3 fruit fly cellular contexts compared by ENCODE assay signal in the genomic region with DNA sequence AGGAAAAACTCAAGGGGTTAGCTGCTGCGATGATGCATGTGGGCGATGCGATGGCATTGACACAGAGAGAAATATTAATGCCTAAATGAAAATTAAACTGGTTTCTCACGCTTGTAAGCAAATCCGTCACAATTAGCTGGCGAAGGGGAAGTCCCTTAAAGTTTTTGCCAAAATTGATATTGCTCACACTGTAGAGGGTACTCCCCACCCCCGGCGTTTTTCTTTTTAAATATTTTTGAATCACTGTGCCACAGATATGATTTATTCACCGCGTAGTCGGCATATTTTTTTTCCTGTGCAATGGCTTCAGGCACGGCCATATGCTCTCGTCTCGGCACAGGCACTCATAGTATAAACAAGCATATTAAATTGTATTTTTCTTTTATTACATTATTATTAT.
TF ChIP-seq lines count a peak whose summit lies in the region.

No protein-coding gene starts in this region.

- TF ChIP-seq CTCF in whole organism, embryonic (GFP tag; optimal IDR thresholded peaks at IDR 0.05; lab: Kevin White, UChicago) = no peak

TF ChIP-seq in whole organism, embryonic, 481 proteins besides CTCF, POLR2A, EP300 and RAD21 (continues in another document):
- TF ChIP-seq slbo (GFP tag; IDR thresholded peaks at IDR 0.05; lab: Robert Waterston, UW) = no peak
- no peak for TF ChIP-seq CG14050 (GFP tag; IDR thresholded peaks at IDR 0.05; lab: Robert Waterston, UW)
- no peak for TF ChIP-seq hkb (optimal IDR thresholded peaks at IDR 0.05; lab: Kevin White, UChicago)
- TF ChIP-seq hkb (GFP tag; IDR thresholded peaks at IDR 0.05; lab: Robert Waterston, UW) = peak; percentile 39; the same call in 1 of the 2 replicates
- 0 out of 3 replicates have a peak, but pooled peaks have one; percentile 25 for TF ChIP-seq Mrtf (GFP tag; IDR thresholded peaks at IDR 0.05; lab: Robert Waterston, UW)
- no peak for TF ChIP-seq maf-S (GFP tag; optimal IDR thresholded peaks at IDR 0.05; lab: Kevin White, UChicago)
- TF ChIP-seq CG14667 (GFP tag; IDR thresholded peaks at IDR 0.05; lab: Robert Waterston, UW) = no peak; the same call in 1 of the 2 replicates
- no peak for TF ChIP-seq bsh (GFP tag; optimal IDR thresholded peaks at IDR 0.05; lab: Kevin White, UChicago)
- peak; percentile 18 for TF ChIP-seq CG2712 (tag; optimal IDR thresholded peaks at IDR 0.05; lab: Kevin White, UChicago)
- peak; percentile 32; the same call in 1 of the 3 replicates for TF ChIP-seq row (GFP tag; IDR thresholded peaks at IDR 0.05; lab: Robert Waterston, UW)
- TF ChIP-seq CG17359 (tag; optimal IDR thresholded peaks at IDR 0.05; lab: Kevin White, UChicago) = peak; percentile 49
- no peak for TF ChIP-seq nerfin-2 (GFP tag; IDR thresholded peaks at IDR 0.05; lab: Robert Waterston, UW; ENCODE audit: partially characterized antibody)
- TF ChIP-seq CG3726 (GFP tag; IDR thresholded peaks at IDR 0.05; lab: Robert Waterston, UW) = no peak
- no peak for TF ChIP-seq CG11560 (tag; IDR thresholded peaks at IDR 0.05; lab: Robert Waterston, UW)
- TF ChIP-seq Bteb2 (GFP tag; optimal IDR thresholded peaks at IDR 0.05; lab: Kevin White, UChicago) = no peak
- TF ChIP-seq hth (optimal IDR thresholded peaks at IDR 0.05; lab: Kevin White, UChicago) = no peak
- no peak for TF ChIP-seq kah (GFP tag; optimal IDR thresholded peaks at IDR 0.05; lab: Kevin White, UChicago)
- no peak for TF ChIP-seq HHEX (GFP tag; optimal IDR thresholded peaks at IDR 0.05; lab: Kevin White, UChicago)
- TF ChIP-seq CG2678 (tag; optimal IDR thresholded peaks at IDR 0.05; lab: Kevin White, UChicago) = peak; percentile 21
- no peak for TF ChIP-seq MBD-R2 (GFP tag; IDR thresholded peaks at IDR 0.05; lab: Robert Waterston, UW)
- TF ChIP-seq Atf-2 (GFP tag; optimal IDR thresholded peaks at IDR 0.05; lab: Kevin White, UChicago) = no peak
- no peak for TF ChIP-seq Atf6 (GFP tag; IDR thresholded peaks at IDR 0.05; lab: Robert Waterston, UW)
- 0 out of 2 replicates have a peak, but pooled peaks have one; percentile 6 for TF ChIP-seq CG32532 (GFP tag; IDR thresholded peaks at IDR 0.05; lab: Robert Waterston, UW)
- TF ChIP-seq CG1792 (GFP tag; optimal IDR thresholded peaks at IDR 0.05; lab: Kevin White, UChicago) = no peak
- TF ChIP-seq Meics (GFP tag; optimal IDR thresholded peaks at IDR 0.05; lab: Kevin White, UChicago) = no peak
- peak; percentile 39 for TF ChIP-seq CG11504 (tag; optimal IDR thresholded peaks at IDR 0.05; lab: Kevin White, UChicago)
- TF ChIP-seq NC2β (GFP tag; optimal IDR thresholded peaks at IDR 0.05; lab: Kevin White, UChicago) = no peak

TF ChIP-seq in whole organism, prepupa, 60 proteins besides CTCF, POLR2A, EP300 and RAD21 (continues in another document):
- no peak for TF ChIP-seq Met (GFP tag; optimal IDR thresholded peaks at IDR 0.05; lab: Kevin White, UChicago)
- no peak for TF ChIP-seq svp (GFP tag; lab: Kevin White, UChicago)
- TF ChIP-seq Sox102F (GFP tag; optimal IDR thresholded peaks at IDR 0.05; lab: Kevin White, UChicago) = no peak
- no peak for TF ChIP-seq Sox15 (GFP tag; optimal IDR thresholded peaks at IDR 0.05; lab: Kevin White, UChicago)
- no peak for TF ChIP-seq CG34406 (GFP tag; optimal IDR thresholded peaks at IDR 0.05; lab: Kevin White, UChicago)
- TF ChIP-seq Sox14 (GFP tag; optimal IDR thresholded peaks at IDR 0.05; lab: Kevin White, UChicago) = no peak
- no peak for TF ChIP-seq Smox (GFP tag; optimal IDR thresholded peaks at IDR 0.05; lab: Kevin White, UChicago)
- no peak for TF ChIP-seq vri (GFP tag; optimal IDR thresholded peaks at IDR 0.05; lab: Kevin White, UChicago)
- no peak for TF ChIP-seq CG8632 (GFP tag; optimal IDR thresholded peaks at IDR 0.05; lab: Kevin White, UChicago)
- no peak for TF ChIP-seq cyc (GFP tag; optimal IDR thresholded peaks at IDR 0.05; lab: Kevin White, UChicago)
- TF ChIP-seq CG11294 (GFP tag; IDR thresholded peaks at IDR 0.05; lab: Robert Waterston, UW) = no peak
- peak; percentile 53 for TF ChIP-seq CG6808 (GFP tag; optimal IDR thresholded peaks at IDR 0.05; lab: Kevin White, UChicago)
- TF ChIP-seq OdsH (GFP tag; optimal IDR thresholded peaks at IDR 0.05; lab: Kevin White, UChicago) = peak; percentile 1
- no peak for TF ChIP-seq CG6163 (GFP tag; IDR thresholded peaks at IDR 0.05; lab: Robert Waterston, UW)
- no peak for TF ChIP-seq topi (GFP tag; optimal IDR thresholded peaks at IDR 0.05; lab: Kevin White, UChicago)
- TF ChIP-seq CG31627 (GFP tag; optimal IDR thresholded peaks at IDR 0.05; lab: Kevin White, UChicago) = no peak
- peak; percentile 14 for TF ChIP-seq fd59A (GFP tag; optimal IDR thresholded peaks at IDR 0.05; lab: Kevin White, UChicago)
- TF ChIP-seq CG4318 (GFP tag; optimal IDR thresholded peaks at IDR 0.05; lab: Kevin White, UChicago) = no peak
- TF ChIP-seq CG6276 (GFP tag; optimal IDR thresholded peaks at IDR 0.05; lab: Kevin White, UChicago) = no peak
- no peak for TF ChIP-seq CG11762 (GFP tag; optimal IDR thresholded peaks at IDR 0.05; lab: Kevin White, UChicago; ENCODE audit: insufficient read depth)
- no peak for TF ChIP-seq fkh (GFP tag; optimal IDR thresholded peaks at IDR 0.05; lab: Kevin White, UChicago)
- TF ChIP-seq CG6854 (GFP tag; optimal IDR thresholded peaks at IDR 0.05; lab: Kevin White, UChicago) = no peak
- TF ChIP-seq Eip75B (GFP tag; optimal IDR thresholded peaks at IDR 0.05; lab: Kevin White, UChicago) = peak; percentile 43
- TF ChIP-seq eg (GFP tag; IDR thresholded peaks at IDR 0.05; lab: Robert Waterston, UW) = no peak
- no peak for TF ChIP-seq esn (GFP tag; optimal IDR thresholded peaks at IDR 0.05; lab: Kevin White, UChicago)
- peak; percentile 2 for TF ChIP-seq pdm3 (GFP tag; optimal IDR thresholded peaks at IDR 0.05; lab: Kevin White, UChicago)
- peak; percentile 4 for TF ChIP-seq Hr4 (GFP tag; optimal IDR thresholded peaks at IDR 0.05; lab: Kevin White, UChicago)
- peak; percentile 30 for TF ChIP-seq CG8319 (GFP tag; optimal IDR thresholded peaks at IDR 0.05; lab: Kevin White, UChicago)
- peak; percentile 10 for TF ChIP-seq CG10631 (GFP tag; optimal IDR thresholded peaks at IDR 0.05; lab: Kevin White, UChicago)
- peak in 1 of 2 experiments; percentile 49 for TF ChIP-seq ss (GFP tag; optimal IDR thresholded peaks at IDR 0.05; lab: Kevin White, UChicago)
- TF ChIP-seq Ets21C (GFP tag; optimal IDR thresholded peaks at IDR 0.05; lab: Kevin White, UChicago) = no peak
- no peak for TF ChIP-seq achi (GFP tag; optimal IDR thresholded peaks at IDR 0.05; lab: Kevin White, UChicago)
- TF ChIP-seq Hr38 (GFP tag; optimal IDR thresholded peaks at IDR 0.05; lab: Kevin White, UChicago) = no peak

TF ChIP-seq in whole organism, pupa, 21 proteins besides CTCF, POLR2A, EP300 and RAD21:
- peak; percentile 28 for TF ChIP-seq CG14655 (GFP tag; optimal IDR thresholded peaks at IDR 0.05; lab: Kevin White, UChicago)
- peak; percentile 38 for TF ChIP-seq CG9948 (tag; optimal IDR thresholded peaks at IDR 0.05; lab: Kevin White, UChicago)
- no peak for TF ChIP-seq D1 (tag; optimal IDR thresholded peaks at IDR 0.05; lab: Kevin White, UChicago)
- TF ChIP-seq CG17806 (tag; optimal IDR thresholded peaks at IDR 0.05; lab: Kevin White, UChicago) = peak; percentile 48
- TF ChIP-seq Pif1B (GFP tag; optimal IDR thresholded peaks at IDR 0.05; lab: Kevin White, UChicago) = no peak
- TF ChIP-seq Snoo (tag; optimal IDR thresholded peaks at IDR 0.05; lab: Kevin White, UChicago) = no peak
- TF ChIP-seq CG8301 (tag; optimal IDR thresholded peaks at IDR 0.05; lab: Kevin White, UChicago) = no peak
- TF ChIP-seq CG32121 (GFP tag; IDR thresholded peaks at IDR 0.05; lab: Robert Waterston, UW) = no peak
- TF ChIP-seq fd96Ca (GFP tag; IDR thresholded peaks at IDR 0.05; lab: Robert Waterston, UW) = no peak
- no peak for TF ChIP-seq Ets98B (GFP tag; IDR thresholded peaks at IDR 0.05; lab: Robert Waterston, UW)
- TF ChIP-seq CG15710 (tag; optimal IDR thresholded peaks at IDR 0.05; lab: Kevin White, UChicago) = peak; percentile 49
- no peak for TF ChIP-seq rn (GFP tag; IDR thresholded peaks at IDR 0.05; lab: Robert Waterston, UW)
- TF ChIP-seq CG13204 (GFP tag; optimal IDR thresholded peaks at IDR 0.05; lab: Kevin White, UChicago) = no peak
- TF ChIP-seq CG10348 (GFP tag; IDR thresholded peaks at IDR 0.05; lab: Robert Waterston, UW) = no peak
- TF ChIP-seq CG12605 (GFP tag; IDR thresholded peaks at IDR 0.05; lab: Robert Waterston, UW) = no peak
- TF ChIP-seq gl (tag; optimal IDR thresholded peaks at IDR 0.05; lab: Kevin White, UChicago) = no peak
- TF ChIP-seq EcR (GFP tag; optimal IDR thresholded peaks at IDR 0.05; lab: Kevin White, UChicago) = no peak
- TF ChIP-seq CG4496 (GFP tag; IDR thresholded peaks at IDR 0.05; lab: Robert Waterston, UW) = no peak
- TF ChIP-seq CG34367 (tag; optimal IDR thresholded peaks at IDR 0.05; lab: Kevin White, UChicago) = no peak
- TF ChIP-seq CG8159 (tag; optimal IDR thresholded peaks at IDR 0.05; lab: Kevin White, UChicago) = peak; percentile 66
- TF ChIP-seq Pif1A (GFP tag; optimal IDR thresholded peaks at IDR 0.05; lab: Kevin White, UChicago) = no peak

Comparison
In these comparisons a context has a peak if more than half of its experiments do, and no peak if none do; other contexts are left out.
1. Of the 7 proteins assayed by ChIP-seq in both whole organism, embryonic and whole organism, prepupa: peak only in whole organism, embryonic: Blimp-1 and Sox102F; only in whole organism, prepupa: none; in both: none; in neither: 5.